Fruit fly (Drosophila melanogaster): ENCODE data around the gene Qsox3.

- TF ChIP-seq OdsH (GFP tag; optimal IDR thresholded peaks at IDR 0.05) (no peak), Hr83 (GFP tag; optimal IDR thresholded peaks at IDR 0.05; ENCODE audit: poor library complexity, severe bottlenecking) (no peak), GATAd (GFP tag; optimal IDR thresholded peaks at IDR 0.05) (no peak), pan (optimal IDR thresholded peaks at IDR 0.05) (no peak), foxo (GFP tag; optimal IDR thresholded peaks at IDR 0.05) (no peak)
These were observed 43.8 kb upstream of the Qsox3 start, which contains the start of the genes CG6569 and Cby for dm6 chr3R:21867819-21868218.
